Fruit fly (Drosophila melanogaster): ENCODE data around the gene mRpL22.

mRpL22 gene

dm6 chrX:16799914-16800313 lies 16.2 kb downstream of the mRpL22 start:
- TF ChIP-seq Myc (optimal IDR thresholded peaks at IDR 0.05) (no peak), insv (optimal IDR thresholded peaks at IDR 0.05) (no peak), Sin3A (optimal IDR thresholded peaks at IDR 0.05) (no peak), psq (optimal IDR thresholded peaks at IDR 0.05) (no peak), ttk (optimal IDR thresholded peaks at IDR 0.05) (no peak), h (optimal IDR thresholded peaks at IDR 0.05) (no peak)

DNA sequence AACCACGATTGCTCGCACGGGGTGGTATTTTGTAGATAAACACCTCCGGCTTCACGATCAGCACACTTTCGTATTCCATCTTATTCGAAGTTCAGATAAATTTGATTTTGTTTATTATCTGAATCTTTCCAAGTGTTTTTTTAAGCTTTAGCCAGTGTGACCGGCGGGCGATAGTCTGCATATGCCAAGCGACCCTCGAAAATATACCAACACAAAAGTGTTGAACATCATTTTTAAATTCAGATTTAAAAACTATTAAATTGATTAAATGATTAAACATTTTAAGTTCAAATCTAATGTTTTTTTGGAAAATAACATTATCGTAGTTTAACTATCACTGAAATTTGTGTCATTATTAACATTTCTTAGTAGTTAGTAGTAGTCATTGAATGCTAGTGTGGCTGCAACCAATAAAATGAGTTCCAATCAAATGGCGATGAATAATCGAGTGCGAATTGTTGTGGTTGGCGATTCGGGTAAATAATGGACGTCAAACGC lies 16.8 kb downstream of the mRpL22 start, which contains the start of the genes CG9132 and CG4789:
Gene CG9132, minus strand, starts transcription at position 181 of the 498 bp plus-strand sequence.
Gene CG4789, plus strand, starts transcription at position 401 of the 498 bp plus-strand sequence.
- TF ChIP-seq Sin3A (optimal IDR thresholded peaks at IDR 0.05) = no peak
- TF ChIP-seq psq (optimal IDR thresholded peaks at IDR 0.05) = no peak

dm6 chrX:16803299-16803698 lies 19.6 kb downstream of the mRpL22 start, which contains the start of the genes Rai1 and CG13005:
Gene Rai1 (minus strand): TSS chrX:16803344.
Gene CG13005 (plus strand): TSS chrX:16803650.
- TF ChIP-seq h (optimal IDR thresholded peaks at IDR 0.05) = no peak

DNA sequence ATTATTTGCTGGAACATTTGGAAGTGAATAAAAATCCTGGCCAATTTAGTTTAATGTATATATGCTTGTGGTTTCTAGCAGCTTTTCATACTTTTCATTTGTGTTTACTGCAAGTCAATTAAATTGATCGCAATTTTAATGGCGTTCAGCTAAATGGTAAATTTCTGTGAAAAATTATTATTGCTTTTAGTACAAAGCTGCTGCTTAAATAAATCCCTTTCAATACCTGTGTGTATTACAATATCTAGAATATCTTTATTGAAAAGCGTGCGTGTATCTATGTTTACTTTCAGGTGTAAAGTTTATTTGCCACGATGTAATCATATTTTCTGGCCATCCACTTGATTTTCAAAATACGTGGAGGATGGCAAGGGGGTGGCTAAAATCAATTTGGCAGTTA lies 22.0 kb downstream of the mRpL22 start, which contains the start of gene ppk28:
Gene ppk28, plus strand, starts transcription at position 301 of the 400 bp plus-strand sequence.
- no peak for TF ChIP-seq insv (optimal IDR thresholded peaks at IDR 0.05)
- no peak for TF ChIP-seq Sin3A (optimal IDR thresholded peaks at IDR 0.05)
- no peak for TF ChIP-seq psq (optimal IDR thresholded peaks at IDR 0.05)
- no peak for TF ChIP-seq ttk (optimal IDR thresholded peaks at IDR 0.05)
- TF ChIP-seq h (optimal IDR thresholded peaks at IDR 0.05) = no peak
- TF ChIP-seq Myc (optimal IDR thresholded peaks at IDR 0.05) = no peak

DNA sequence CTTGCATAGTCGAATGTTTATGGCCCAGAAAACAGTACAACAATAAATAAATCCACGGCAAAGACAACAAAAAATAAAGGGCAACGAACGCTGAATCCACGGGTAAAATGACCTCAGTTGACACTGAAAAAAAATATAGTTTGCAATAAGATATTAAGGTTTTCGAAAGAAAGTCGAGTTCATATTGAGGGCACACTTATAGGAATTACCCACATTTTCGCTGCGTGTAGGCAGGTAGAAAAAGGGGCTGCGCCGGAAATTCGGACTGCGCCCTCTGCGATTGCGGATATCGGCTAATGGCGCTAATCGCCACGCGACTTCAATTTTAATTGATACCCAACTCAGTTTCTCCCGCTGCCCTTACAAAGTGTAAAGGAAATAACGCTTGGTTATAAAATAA lies 24.9 kb downstream of the mRpL22 start:
- TF ChIP-seq Sin3A (optimal IDR thresholded peaks at IDR 0.05) (no peak), ttk (optimal IDR thresholded peaks at IDR 0.05) (no peak), psq (optimal IDR thresholded peaks at IDR 0.05) (no peak), h (optimal IDR thresholded peaks at IDR 0.05) (no peak)

- TF ChIP-seq Sin3A (optimal IDR thresholded peaks at IDR 0.05) (no peak), psq (optimal IDR thresholded peaks at IDR 0.05) (no peak), h (optimal IDR thresholded peaks at IDR 0.05) (no peak), Myc (optimal IDR thresholded peaks at IDR 0.05) (no peak), ttk (optimal IDR thresholded peaks at IDR 0.05) (no peak), insv (optimal IDR thresholded peaks at IDR 0.05) (no peak)
Observed at dm6 chrX:16809093-16809492, 25.4 kb downstream of the mRpL22 start.

- TF ChIP-seq ttk (optimal IDR thresholded peaks at IDR 0.05) (no peak), Sin3A (optimal IDR thresholded peaks at IDR 0.05) (no peak), h (optimal IDR thresholded peaks at IDR 0.05) (no peak), psq (optimal IDR thresholded peaks at IDR 0.05) (no peak), insv (optimal IDR thresholded peaks at IDR 0.05) (no peak), Myc (optimal IDR thresholded peaks at IDR 0.05) (no peak)
Observed at dm6 chrX:16811213-16811749, 27.5 kb downstream of the mRpL22 start, which contains the start of gene CG4829. Gene CG4829 (plus strand): TSS chrX:16811699.

dm6 chrX:16813226-16813625 lies 29.5 kb downstream of the mRpL22 start:
- TF ChIP-seq Sin3A (optimal IDR thresholded peaks at IDR 0.05) (no peak), ttk (optimal IDR thresholded peaks at IDR 0.05) (no peak), Myc (optimal IDR thresholded peaks at IDR 0.05) (no peak), h (optimal IDR thresholded peaks at IDR 0.05) (no peak), psq (optimal IDR thresholded peaks at IDR 0.05) (no peak), insv (optimal IDR thresholded peaks at IDR 0.05) (no peak)

DNA sequence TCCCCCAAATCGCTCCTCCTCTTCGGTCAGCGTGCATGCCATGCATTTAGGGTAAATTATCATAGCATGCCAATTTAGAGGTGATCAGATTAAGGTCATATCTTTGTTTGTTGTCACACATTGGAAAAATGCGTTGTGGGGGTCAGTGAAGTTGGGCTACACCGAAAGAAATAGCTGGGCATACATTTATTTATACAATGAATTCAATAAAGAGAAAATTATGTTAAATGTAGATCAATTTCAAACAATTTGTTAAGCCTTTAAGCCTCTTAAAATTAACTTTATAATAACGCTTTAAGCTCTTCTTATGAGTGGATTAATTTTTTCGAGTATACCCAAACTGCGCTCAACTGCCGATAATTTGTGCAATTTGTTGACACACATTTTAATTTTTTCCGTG lies 30.6 kb downstream of the mRpL22 start:
- TF ChIP-seq h (optimal IDR thresholded peaks at IDR 0.05) (no peak), psq (optimal IDR thresholded peaks at IDR 0.05) (no peak), Sin3A (optimal IDR thresholded peaks at IDR 0.05) (no peak), ttk (optimal IDR thresholded peaks at IDR 0.05) (no peak), insv (optimal IDR thresholded peaks at IDR 0.05) (no peak), Myc (optimal IDR thresholded peaks at IDR 0.05) (no peak)

dm6 chrX:16815168-16815567 lies 31.4 kb downstream of the mRpL22 start:
- TF ChIP-seq Sin3A (optimal IDR thresholded peaks at IDR 0.05) (no peak), insv (optimal IDR thresholded peaks at IDR 0.05) (no peak), h (optimal IDR thresholded peaks at IDR 0.05) (no peak), ttk (optimal IDR thresholded peaks at IDR 0.05) (no peak), Myc (optimal IDR thresholded peaks at IDR 0.05) (no peak), psq (optimal IDR thresholded peaks at IDR 0.05) (no peak)

DNA sequence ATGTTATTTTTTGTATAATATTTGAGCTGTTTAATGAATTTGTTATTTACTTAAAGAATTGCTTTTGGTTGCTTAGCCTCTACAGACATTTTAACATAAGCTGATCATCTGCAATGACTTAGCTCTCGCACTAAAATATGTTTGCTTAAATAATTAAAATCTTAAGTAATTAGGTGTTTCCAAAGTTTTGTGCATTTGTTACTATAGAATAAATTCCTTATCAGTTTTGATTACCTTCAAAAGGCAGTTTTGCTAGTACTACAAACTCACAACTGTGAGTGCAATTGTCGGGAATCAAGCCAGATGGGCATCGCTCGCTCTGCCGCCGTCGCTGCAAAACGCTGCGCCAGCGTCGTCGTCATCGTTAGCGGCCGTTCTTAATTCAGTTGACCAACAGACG lies 32.8 kb downstream of the mRpL22 start:
- TF ChIP-seq Myc (optimal IDR thresholded peaks at IDR 0.05) (no peak), insv (optimal IDR thresholded peaks at IDR 0.05) (no peak), psq (optimal IDR thresholded peaks at IDR 0.05) (no peak), Sin3A (optimal IDR thresholded peaks at IDR 0.05) (no peak), ttk (optimal IDR thresholded peaks at IDR 0.05) (no peak), h (optimal IDR thresholded peaks at IDR 0.05) (no peak)

DNA sequence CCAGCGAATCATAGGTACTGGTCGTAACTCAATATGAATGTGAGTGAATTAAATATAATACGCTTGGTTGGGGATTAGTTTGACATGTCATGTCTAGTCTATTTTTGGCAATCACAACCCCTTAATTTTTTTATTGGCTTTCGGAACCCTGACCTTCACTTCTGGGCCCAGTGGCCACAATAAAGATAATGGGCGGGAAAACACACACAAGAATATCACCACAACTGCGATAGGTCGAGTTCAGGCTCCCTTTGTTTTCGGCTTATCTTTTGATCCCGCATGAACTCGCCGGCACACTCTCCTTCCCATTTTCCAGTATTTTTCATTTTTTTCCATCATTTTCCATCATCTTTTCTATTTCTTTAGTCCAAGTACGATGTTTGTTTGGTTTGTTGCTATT lies 34.5 kb downstream of the mRpL22 start:
- TF ChIP-seq ttk (optimal IDR thresholded peaks at IDR 0.05) (no peak), Myc (optimal IDR thresholded peaks at IDR 0.05) (no peak), h (optimal IDR thresholded peaks at IDR 0.05) (no peak), insv (optimal IDR thresholded peaks at IDR 0.05) (no peak), Sin3A (optimal IDR thresholded peaks at IDR 0.05) (no peak), psq (optimal IDR thresholded peaks at IDR 0.05) (no peak)

- TF ChIP-seq Myc (optimal IDR thresholded peaks at IDR 0.05) (no peak), psq (optimal IDR thresholded peaks at IDR 0.05) (no peak), insv (optimal IDR thresholded peaks at IDR 0.05) (no peak), ttk (optimal IDR thresholded peaks at IDR 0.05) (no peak), h (optimal IDR thresholded peaks at IDR 0.05) (no peak)
Observed at dm6 chrX:16820665-16821064, 36.9 kb downstream of the mRpL22 start.

All from Kc167 (cell line).